Fruit fly (Drosophila melanogaster): Measurements from ENCODE around the gene CG2604.

The CG2604 gene

DNA sequence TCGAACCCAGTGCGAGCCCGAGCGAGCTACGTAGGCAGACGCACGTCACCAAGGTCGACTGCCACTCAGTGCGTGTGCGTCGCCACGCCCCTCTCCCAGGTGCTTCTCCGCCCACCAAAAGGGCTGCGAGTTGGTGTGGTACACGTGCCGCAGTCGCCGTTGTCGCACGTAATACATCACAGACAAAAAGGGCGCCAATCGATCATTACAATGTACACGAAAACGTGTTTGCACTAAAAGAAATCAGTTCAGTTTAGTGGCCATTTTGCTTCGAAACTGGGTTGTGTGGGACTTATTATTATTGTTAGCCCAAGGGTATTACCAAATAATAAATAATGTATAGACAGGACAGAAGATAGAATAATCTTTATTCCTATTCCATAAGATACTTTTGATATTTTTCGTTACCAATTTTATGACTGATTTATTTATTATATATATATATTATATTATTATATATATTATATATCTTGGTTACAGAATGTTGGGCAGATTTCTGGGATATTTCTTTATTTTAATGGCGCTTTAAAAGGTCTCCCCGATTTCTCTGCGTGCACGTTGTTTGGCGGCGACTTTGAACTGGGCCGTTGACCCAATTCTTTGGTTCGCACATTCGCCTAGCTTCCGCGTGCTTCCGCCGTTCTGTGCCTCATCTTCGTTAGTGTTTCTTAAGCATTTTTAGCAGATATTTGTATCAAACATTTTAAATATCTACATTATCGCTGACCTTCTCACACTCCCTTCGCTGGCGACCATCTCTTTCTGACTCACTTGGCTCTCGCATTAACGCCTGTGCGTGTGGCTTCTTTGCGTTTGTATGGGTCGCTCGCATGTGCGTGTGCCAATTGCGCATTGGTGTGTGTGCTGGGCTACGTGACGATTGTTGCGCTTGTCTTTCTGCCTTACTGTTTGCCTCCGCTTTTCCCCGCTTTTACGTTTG lies 40.4 kb upstream of the CG2604 start (continued):
- TF ChIP-seq zfh2 (GFP tag; optimal IDR thresholded peaks at IDR 0.05) (peak; percentile 8), NC2β (GFP tag; optimal IDR thresholded peaks at IDR 0.05) (no peak), Dip2 (GFP tag; IDR thresholded peaks at IDR 0.05) (no peak), p53 (GFP tag; optimal IDR thresholded peaks at IDR 0.05) (no peak), caup (GFP tag; optimal IDR thresholded peaks at IDR 0.05; ENCODE audit: severe bottlenecking) (peak; percentile 87), CG18476 (GFP tag; optimal IDR thresholded peaks at IDR 0.05) (peak; percentile 47), CG1832 (GFP tag; optimal IDR thresholded peaks at IDR 0.05) (no peak), CG17802 (tag; optimal IDR thresholded peaks at IDR 0.05) (peak; percentile 44), shn (GFP tag; optimal IDR thresholded peaks at IDR 0.05) (no peak), CG13624 (GFP tag; optimal IDR thresholded peaks at IDR 0.05) (peak; percentile 9), Dbx (GFP tag; IDR thresholded peaks at IDR 0.05) (no peak; the same call in 1 of the 3 replicates), CG1647 (GFP tag; optimal IDR thresholded peaks at IDR 0.05) (no peak), fd96Cb (tag; optimal IDR thresholded peaks at IDR 0.05) (peak; percentile 86), Aef1 (GFP tag; IDR thresholded peaks at IDR 0.05) (peak; percentile 71; the same call in 2 of the 3 replicates), h (optimal IDR thresholded peaks at IDR 0.05) (no peak), chn (GFP tag; optimal IDR thresholded peaks at IDR 0.05) (peak; percentile 11), bowl (GFP tag; IDR thresholded peaks at IDR 0.05) (no peak), dimm (GFP tag; IDR thresholded peaks at IDR 0.05) (peak; percentile 44), CG7745 (tag; optimal IDR thresholded peaks at IDR 0.05) (no peak), sqz (GFP tag; optimal IDR thresholded peaks at IDR 0.05) (peak; percentile 80), CG1792 (GFP tag; optimal IDR thresholded peaks at IDR 0.05) (no peak), Nf-YC (tag; optimal IDR thresholded peaks at IDR 0.05) (peak; percentile 87), pfk (GFP tag; optimal IDR thresholded peaks at IDR 0.05) (no peak), Sox102F (GFP tag; optimal IDR thresholded peaks at IDR 0.05) (peak; percentile 86), CG10431 (GFP tag; optimal IDR thresholded peaks at IDR 0.05) (peak; percentile 13), ERR (GFP tag; optimal IDR thresholded peaks at IDR 0.05) (peak; percentile 38), Hand (GFP tag; optimal IDR thresholded peaks at IDR 0.05) (peak; percentile 73), CG2116 (GFP tag; optimal IDR thresholded peaks at IDR 0.05) (peak; percentile 22), pita (GFP tag; optimal IDR thresholded peaks at IDR 0.05) (no peak), CG18619 (GFP tag; optimal IDR thresholded peaks at IDR 0.05) (peak; percentile 92), Mad (GFP tag; optimal IDR thresholded peaks at IDR 0.05) (no peak), pum (GFP tag; optimal IDR thresholded peaks at IDR 0.05) (peak; percentile 28), ro (GFP tag; IDR thresholded peaks at IDR 0.05) (no peak; the same call in 1 of the 2 replicates), Rfx (GFP tag; IDR thresholded peaks at IDR 0.05) (peak; percentile 83), Bteb2 (GFP tag; optimal IDR thresholded peaks at IDR 0.05) (no peak), ato (GFP tag; IDR thresholded peaks at IDR 0.05; ENCODE audit: partially characterized antibody) (no peak), Taf1 (GFP tag; IDR thresholded peaks at IDR 0.05) (no peak), CG17829 (tag; optimal IDR thresholded peaks at IDR 0.05) (peak; percentile 93), lbe (GFP tag; optimal IDR thresholded peaks at IDR 0.05) (no peak), wek (GFP tag; optimal IDR thresholded peaks at IDR 0.05) (no peak), az2 (GFP tag; optimal IDR thresholded peaks at IDR 0.05) (peak; percentile 71), Doc2 (GFP tag; IDR thresholded peaks at IDR 0.05) (no peak), E2f1 (GFP tag; IDR thresholded peaks at IDR 0.05) (peak; percentile 72), Awh (GFP tag; IDR thresholded peaks at IDR 0.05) (peak; percentile 18; the same call in 1 of the 2 replicates), gfzf (GFP tag; optimal IDR thresholded peaks at IDR 0.05) (no peak), CG11696 (GFP tag; IDR thresholded peaks at IDR 0.05) (peak; percentile 61), Med (GFP tag) (peak; percentile 78), Sox100B (GFP tag; optimal IDR thresholded peaks at IDR 0.05) (peak; percentile 95), CG6854 (GFP tag; optimal IDR thresholded peaks at IDR 0.05) (peak; percentile 89)
